Fruit fly (Drosophila melanogaster) whole organism, embryonic: ENCODE results near the gene CG8281.

ENCODE experiments used
- Awh ChIP-seq: fragments of 200-800 bp; sonication (Bioruptor generic); IDR thresholded peaks from 2 replicates; pipeline ENCODE4, ENCODE4 v1.3.6; 2022; ENCODE audit warnings: missing biosample characterization, missing genetic modification characterization
- CG10267 ChIP-seq: fragments of 200-800 bp; sonication (Bioruptor generic); optimal IDR thresholded peaks from 2 replicates; lab custom pipeline; 2018; ENCODE audit warnings: missing biosample characterization, mild to moderate bottlenecking, missing genetic modification characterization, moderate library complexity
- CG10274 ChIP-seq: fragments of 200-800 bp; sonication (Bioruptor generic); optimal IDR thresholded peaks from 3 replicates; lab custom pipeline; 2017; ENCODE audit warnings: missing biosample characterization, mild to moderate bottlenecking, missing genetic modification characterization
- CG10543 ChIP-seq: fragments of 200-800 bp; sonication (Bioruptor generic); optimal IDR thresholded peaks from 3 replicates; lab custom pipeline; 2017; ENCODE audit warnings: missing biosample characterization, mild to moderate bottlenecking, missing genetic modification characterization, moderate library complexity
- CG13424 ChIP-seq: fragments of 200-800 bp; sonication (Bioruptor generic); optimal IDR thresholded peaks from 2 replicates; lab custom pipeline; 2019; ENCODE audit warnings: missing biosample characterization, mild to moderate bottlenecking, missing genetic modification characterization, moderate library complexity
- CG13894 ChIP-seq: fragments of 200-800 bp; sonication (Bioruptor generic); optimal IDR thresholded peaks from 3 replicates; lab custom pipeline; 2018; ENCODE audit warnings: missing biosample characterization, mild to moderate bottlenecking, missing genetic modification characterization, moderate library complexity
- CG14965 ChIP-seq: fragments of 200-800 bp; sonication (Bioruptor generic); optimal IDR thresholded peaks from 2 replicates; lab custom pipeline; 2016; ENCODE audit warnings: missing biosample characterization, missing genetic modification characterization, borderline replicate concordance
- CG17385 ChIP-seq: fragments of 200-800 bp; sonication (Bioruptor generic); optimal IDR thresholded peaks from 3 replicates; lab custom pipeline; 2018; ENCODE audit warnings: missing biosample characterization, mild to moderate bottlenecking, missing genetic modification characterization
- CG17568 ChIP-seq: fragments of 200-800 bp; sonication (Bioruptor generic); optimal IDR thresholded peaks from 2 replicates; lab custom pipeline; 2018; ENCODE audit warnings: missing biosample characterization, mild to moderate bottlenecking, missing genetic modification characterization, moderate library complexity
- CG18599 ChIP-seq: fragments of 200-800 bp; sonication (Bioruptor generic); optimal IDR thresholded peaks from 3 replicates; lab custom pipeline; 2017; ENCODE audit warnings: missing biosample characterization, missing genetic modification characterization, mild to moderate bottlenecking, moderate library complexity, missing genetic modification reagents
- CG2678 ChIP-seq: fragments of 200-800 bp; sonication (Bioruptor generic); optimal IDR thresholded peaks from 3 replicates; lab custom pipeline; 2019; ENCODE audit warnings: missing biosample characterization, mild to moderate bottlenecking, missing genetic modification characterization, moderate library complexity
- CG3407 ChIP-seq: fragments of 200-800 bp; sonication (Bioruptor generic); optimal IDR thresholded peaks from 2 replicates; lab custom pipeline; 2018; ENCODE audit warnings: missing biosample characterization, mild to moderate bottlenecking, missing genetic modification characterization
- CG34376 ChIP-seq: fragments of 200-800 bp; sonication (Bioruptor generic); optimal IDR thresholded peaks from 2 replicates; lab custom pipeline; 2018; ENCODE audit warnings: missing biosample characterization, mild to moderate bottlenecking, missing genetic modification characterization
- CG5245 ChIP-seq: fragments of 200-800 bp; sonication (Bioruptor generic); optimal IDR thresholded peaks from 3 replicates; lab custom pipeline; 2016; ENCODE audit warnings: missing biosample characterization, missing genetic modification characterization
- CG6272 ChIP-seq: fragments of 200-800 bp; sonication (Bioruptor generic); IDR thresholded peaks from 2 replicates; pipeline ENCODE4 v1.3.6; 2022; ENCODE audit warnings: missing biosample characterization, missing genetic modification characterization
- CG6791 ChIP-seq: fragments of 200-800 bp; sonication (Bioruptor generic); IDR thresholded peaks from 3 replicates; pipeline ENCODE4 v1.3.6; 2022; ENCODE audit warnings: missing biosample characterization, missing genetic modification characterization; ENCODE audit not compliant: partially characterized antibody
- CG6813 ChIP-seq: fragments of 200-800 bp; sonication (Bioruptor generic); optimal IDR thresholded peaks from 2 replicates; lab custom pipeline; 2017; ENCODE audit warnings: missing biosample characterization, missing genetic modification characterization, mild to moderate bottlenecking, moderate library complexity, missing genetic modification reagents
- CG6854 ChIP-seq: fragments of 200-800 bp; sonication (Bioruptor generic); optimal IDR thresholded peaks from 3 replicates; lab custom pipeline; 2017; ENCODE audit warnings: missing biosample characterization, mild to moderate bottlenecking, missing genetic modification characterization
- CG7786 ChIP-seq: fragments of 200-800 bp; sonication (Bioruptor generic); optimal IDR thresholded peaks from 2 replicates; lab custom pipeline; 2016; ENCODE audit warnings: missing biosample characterization, missing genetic modification characterization
- CoRest ChIP-seq: fragments of 200-800 bp; sonication (Bioruptor generic); optimal IDR thresholded peaks from 3 replicates; lab custom pipeline; 2018; ENCODE audit warnings: missing biosample characterization, mild to moderate bottlenecking, missing genetic modification characterization, moderate library complexity
- Dek ChIP-seq: fragments of 200-800 bp; sonication (Bioruptor generic); optimal IDR thresholded peaks from 3 replicates; lab custom pipeline; 2019; ENCODE audit warnings: missing biosample characterization, mild to moderate bottlenecking, missing genetic modification characterization, moderate library complexity
- Dip3 ChIP-seq: fragments of 200-800 bp; sonication (Bioruptor generic); optimal IDR thresholded peaks from 3 replicates; lab custom pipeline; 2016; ENCODE audit warnings: missing biosample characterization, missing genetic modification characterization
- Elba2 ChIP-seq: fragments of 200-800 bp; sonication (Bioruptor generic); optimal IDR thresholded peaks from 3 replicates; lab custom pipeline; 2016; ENCODE audit warnings: missing biosample characterization, missing genetic modification characterization
- GATAe ChIP-seq: fragments of 200-800 bp; sonication (Bioruptor generic); conservative IDR thresholded peaks from 2 replicates; pipeline ENCODE4 v1.3.6; 2022; ENCODE audit warnings: missing biosample characterization, missing genetic modification characterization
- HmgD ChIP-seq: fragments of 200-800 bp; sonication (Bioruptor generic); optimal IDR thresholded peaks from 3 replicates; lab custom pipeline; 2016; ENCODE audit warnings: missing biosample characterization, missing genetic modification characterization
- Jarid2 ChIP-seq: fragments of 200-800 bp; sonication (Bioruptor generic); optimal IDR thresholded peaks from 3 replicates; lab custom pipeline; 2017; ENCODE audit warnings: mild to moderate bottlenecking, missing biosample characterization, missing genetic modification reagents, missing genetic modification characterization
- Mes4 ChIP-seq: fragments of 200-800 bp; sonication (Bioruptor generic); optimal IDR thresholded peaks from 2 replicates; lab custom pipeline; 2016; ENCODE audit warnings: missing biosample characterization, missing genetic modification characterization
- NK7.1 ChIP-seq: fragments of 200-800 bp; sonication (Bioruptor generic); optimal IDR thresholded peaks from 3 replicates; lab custom pipeline; 2016; ENCODE audit warnings: missing biosample characterization, missing genetic modification characterization
- Neu2 ChIP-seq: fragments of 200-800 bp; sonication (Bioruptor generic); optimal IDR thresholded peaks from 3 replicates; lab custom pipeline; 2016; ENCODE audit warnings: missing biosample characterization, missing genetic modification characterization, borderline replicate concordance
- Nf-YB ChIP-seq: fragments of 200-800 bp; sonication (Bioruptor generic); optimal IDR thresholded peaks from 3 replicates; lab custom pipeline; 2019; ENCODE audit warnings: missing biosample characterization, mild to moderate bottlenecking, missing genetic modification characterization, moderate library complexity
- Oaz ChIP-seq: fragments of 200-800 bp; sonication (Bioruptor generic); IDR thresholded peaks from 2 replicates; pipeline ENCODE4 v1.3.6; 2022; ENCODE audit warnings: missing biosample characterization, missing genetic modification characterization
- Pdp1 ChIP-seq, 2 experiments: fragments of 200-800 bp; sonication (Bioruptor generic); optimal IDR thresholded peaks; 3 replicates each; lab custom pipeline; 2016; ENCODE audit warnings: missing biosample characterization in 2 of 2, missing genetic modification characterization in 2 of 2, mild to moderate bottlenecking in 1 of 2, moderate library complexity in 1 of 2
- Vsx1 ChIP-seq: fragments of 200-800 bp; sonication (Bioruptor generic); optimal IDR thresholded peaks from 2 replicates; lab custom pipeline; 2017; ENCODE audit warnings: missing biosample characterization, mild to moderate bottlenecking, missing genetic modification characterization, missing genetic modification reagents
- ab ChIP-seq: fragments of 200-800 bp; sonication (Bioruptor generic); optimal IDR thresholded peaks from 2 replicates; lab custom pipeline; 2016; ENCODE audit warnings: missing biosample characterization, missing genetic modification characterization
- cas ChIP-seq: fragments of 200-800 bp; sonication (Bioruptor generic); IDR thresholded peaks from 2 replicates; pipeline ENCODE4 v1.3.6; 2022; ENCODE audit warnings: missing biosample characterization, missing genetic modification characterization
- chm ChIP-seq: fragments of 200-800 bp; sonication (Bioruptor generic); IDR thresholded peaks from 2 replicates; pipeline ENCODE4 v1.3.6; 2022; ENCODE audit warnings: missing biosample characterization, missing genetic modification characterization
- corto ChIP-seq: fragments of 200-800 bp; sonication (Bioruptor generic); optimal IDR thresholded peaks from 2 replicates; lab custom pipeline; 2016; ENCODE audit warnings: missing biosample characterization, mild to moderate bottlenecking, missing genetic modification characterization, moderate library complexity
- exex ChIP-seq: fragments of 200-800 bp; sonication (Bioruptor generic); optimal IDR thresholded peaks from 4 replicates; lab custom pipeline; 2018; ENCODE audit warnings: missing biosample characterization, mild to moderate bottlenecking, missing genetic modification characterization, moderate library complexity
- gem ChIP-seq: fragments of 200-800 bp; sonication (Bioruptor generic); optimal IDR thresholded peaks from 2 replicates; lab custom pipeline; 2019; ENCODE audit warnings: missing biosample characterization, mild to moderate bottlenecking, missing genetic modification characterization, moderate library complexity
- gfzf ChIP-seq: fragments of 200-800 bp; sonication (Bioruptor generic); optimal IDR thresholded peaks from 2 replicates; lab custom pipeline; 2016; ENCODE audit warnings: missing biosample characterization, mild to moderate bottlenecking, missing genetic modification characterization, moderate library complexity
- grau ChIP-seq: fragments of 200-800 bp; optimal IDR thresholded peaks from 3 replicates; lab custom pipeline; 2019; ENCODE audit warnings: missing biosample characterization, mild to moderate bottlenecking, missing genetic modification characterization, moderate library complexity
- grn ChIP-seq: fragments of 200-800 bp; sonication (Bioruptor generic); optimal IDR thresholded peaks from 3 replicates; lab custom pipeline; 2017; ENCODE audit warnings: missing biosample characterization, missing genetic modification characterization
- gro ChIP-seq: fragments of 200-800 bp; sonication (Bioruptor generic); optimal IDR thresholded peaks from 2 replicates; lab custom pipeline; 2016; ENCODE audit warnings: missing biosample characterization, missing genetic modification characterization
- ham ChIP-seq: fragments of 200-800 bp; sonication (Bioruptor generic); IDR thresholded peaks from 2 replicates; pipeline ENCODE4 v1.3.6; 2022; ENCODE audit warnings: missing biosample characterization, missing genetic modification characterization
- lbe ChIP-seq: fragments of 200-800 bp; sonication (Bioruptor generic); optimal IDR thresholded peaks from 2 replicates; lab custom pipeline; 2016; ENCODE audit warnings: missing biosample characterization, mild to moderate bottlenecking, missing genetic modification characterization
- mirr ChIP-seq: fragments of 200-800 bp; sonication (Bioruptor generic); optimal IDR thresholded peaks from 3 replicates; lab custom pipeline; 2018; ENCODE audit warnings: missing biosample characterization, mild to moderate bottlenecking, missing genetic modification characterization
- row ChIP-seq: fragments of 200-800 bp; sonication (Bioruptor generic); IDR thresholded peaks from 3 replicates; pipeline ENCODE4 v1.3.6; 2022; ENCODE audit warnings: missing biosample characterization, missing genetic modification characterization
- scrt ChIP-seq: fragments of 200-800 bp; sonication (Bioruptor generic); optimal IDR thresholded peaks from 2 replicates; lab custom pipeline; 2018; ENCODE audit warnings: missing biosample characterization, mild to moderate bottlenecking, missing genetic modification characterization, moderate library complexity
- sd ChIP-seq: fragments of 200-800 bp; sonication (Bioruptor generic); optimal IDR thresholded peaks from 3 replicates; lab custom pipeline; 2018; ENCODE audit warnings: missing biosample characterization, mild to moderate bottlenecking, missing genetic modification characterization, moderate library complexity
- sug ChIP-seq: fragments of 200-800 bp; optimal IDR thresholded peaks from 2 replicates; lab custom pipeline; 2019; ENCODE audit warnings: missing biosample characterization, mild to moderate bottlenecking, missing genetic modification characterization, moderate library complexity
- tgo ChIP-seq: fragments of 200-800 bp; sonication (Bioruptor generic); IDR thresholded peaks from 3 replicates; pipeline ENCODE4 v1.3.6; 2022; ENCODE audit warnings: missing biosample characterization, missing genetic modification characterization

The CG8281 gene

dm6 chr3L:7951841-7952240 lies 39.6 kb downstream of the CG8281 start:
- TF ChIP-seq gro (GFP tag; lab: Kevin White, UChicago) (peak; percentile 79), CG10543 (GFP tag; lab: Kevin White, UChicago) (peak; percentile 10), GATAe (GFP tag; lab: Robert Waterston, UW) (0 out of 2 replicates have a peak, but pooled peaks have one; percentile 16), CG13894 (tag; lab: Kevin White, UChicago) (peak; percentile 7), exex (tag; lab: Kevin White, UChicago) (peak; percentile 100), mirr (GFP tag; lab: Kevin White, UChicago) (peak; percentile 95), chm (GFP tag; lab: Robert Waterston, UW) (no peak), CG10274 (no peak), row (no peak), CG17568 (GFP tag; lab: Kevin White, UChicago) (peak; percentile 10), Neu2 (GFP tag; lab: Kevin White, UChicago) (no peak), sd (tag; lab: Kevin White, UChicago) (peak; percentile 65), CG18599 (GFP tag; lab: Kevin White, UChicago) (peak; percentile 65), NK7.1 (GFP tag; lab: Kevin White, UChicago) (no peak), corto (peak; percentile 23), Vsx1 (GFP tag; lab: Kevin White, UChicago) (peak; percentile 66), sug (tag; lab: Kevin White, UChicago) (peak; percentile 56), Dek (tag; lab: Kevin White, UChicago) (no peak), CG34376 (peak; percentile 90), CG6813 (GFP tag; lab: Kevin White, UChicago) (no peak), scrt (no peak), CG2678 (tag; lab: Kevin White, UChicago) (peak; percentile 10), Nf-YB (peak; percentile 43), lbe (GFP tag; lab: Kevin White, UChicago) (peak; percentile 16), grn (peak; percentile 89)

dm6 chr3L:7952560-7952959 lies 40.3 kb downstream of the CG8281 start:
- TF ChIP-seq CG13894 (tag; lab: Kevin White, UChicago): no peak
- no peak for TF ChIP-seq CoRest (tag; lab: Kevin White, UChicago)
- TF ChIP-seq ab (GFP tag; lab: Kevin White, UChicago): no peak
- TF ChIP-seq CG5245 (GFP tag; lab: Kevin White, UChicago): no peak
- TF ChIP-seq Pdp1 (GFP tag; optimal IDR thresholded peaks at IDR 0.05; lab: Kevin White, UChicago): peak in 1 of 2 experiments; percentile 21
- TF ChIP-seq Dip3 (GFP tag; lab: Kevin White, UChicago): no peak
- TF ChIP-seq grau (tag; lab: Kevin White, UChicago): no peak
- no peak for TF ChIP-seq Mes4
- no peak for TF ChIP-seq CG7786 (GFP tag; lab: Kevin White, UChicago)
- no peak for TF ChIP-seq cas (GFP tag; lab: Robert Waterston, UW)
- no peak for TF ChIP-seq Awh (GFP tag; lab: Robert Waterston, UW)
- TF ChIP-seq Jarid2: no peak
- TF ChIP-seq CG17385 (GFP tag; lab: Kevin White, UChicago): no peak
- no peak for TF ChIP-seq Oaz (GFP tag; lab: Robert Waterston, UW)
- no peak for TF ChIP-seq CG6854
- no peak for TF ChIP-seq CG10267
- TF ChIP-seq ham (GFP tag; lab: Robert Waterston, UW): no peak
- no peak for TF ChIP-seq CG13424
- TF ChIP-seq CG3407 (GFP tag; lab: Kevin White, UChicago): no peak
- no peak for TF ChIP-seq HmgD (GFP tag; lab: Kevin White, UChicago)
- no peak for TF ChIP-seq CG6272
- peak; percentile 62; the same call in 1 of the 3 replicates for TF ChIP-seq CG6791 (GFP tag; lab: Robert Waterston, UW)
- TF ChIP-seq Elba2 (GFP tag; lab: Kevin White, UChicago): no peak
- no peak for TF ChIP-seq gem (tag; lab: Kevin White, UChicago)
- TF ChIP-seq CG14965 (GFP tag; lab: Kevin White, UChicago): no peak
- TF ChIP-seq tgo (GFP tag; lab: Robert Waterston, UW): no peak
- TF ChIP-seq gfzf (GFP tag; lab: Kevin White, UChicago): no peak
